Fruit fly (Drosophila melanogaster) whole organism, embryonic: ENCODE measurements around the gene CG16984.

Source experiments
- Abd-B ChIP-seq: fragments of 200-800 bp; sonication (Bioruptor generic); optimal IDR thresholded peaks from 2 replicates; lab custom pipeline; 2018; ENCODE audit warnings: missing biosample characterization, mild to moderate bottlenecking, missing genetic modification characterization, moderate library complexity
- Bgb ChIP-seq: fragments of 200-800 bp; sonication (Bioruptor generic); IDR thresholded peaks from 2 replicates; pipeline ENCODE4 v1.3.6; 2022; ENCODE audit warnings: missing biosample characterization, missing genetic modification characterization; ENCODE audit not compliant: partially characterized antibody
- CG10147 ChIP-seq: fragments of 200-800 bp; sonication (Bioruptor generic); optimal IDR thresholded peaks from 2 replicates; lab custom pipeline; 2019; ENCODE audit warnings: missing biosample characterization, mild to moderate bottlenecking, missing genetic modification characterization, moderate library complexity
- CG1024 ChIP-seq: fragments of 200-800 bp; sonication (Bioruptor generic); IDR thresholded peaks from 2 replicates; pipeline ENCODE4 v1.3.6; 2022; ENCODE audit warnings: missing biosample characterization, missing genetic modification characterization
- CG10267 ChIP-seq: fragments of 200-800 bp; sonication (Bioruptor generic); optimal IDR thresholded peaks from 2 replicates; lab custom pipeline; 2018; ENCODE audit warnings: missing biosample characterization, mild to moderate bottlenecking, missing genetic modification characterization, moderate library complexity
- CG11398 ChIP-seq: fragments of 200-800 bp; sonication (Bioruptor generic); optimal IDR thresholded peaks from 2 replicates; lab custom pipeline; 2016; ENCODE audit warnings: missing biosample characterization, missing genetic modification characterization
- CG11456 ChIP-seq: fragments of 200-800 bp; sonication (Bioruptor generic); IDR thresholded peaks from 3 replicates; pipeline ENCODE4 v1.3.6; 2022; ENCODE audit warnings: missing biosample characterization, missing genetic modification characterization
- CG11723 ChIP-seq: fragments of 200-800 bp; sonication (Bioruptor generic); optimal IDR thresholded peaks from 2 replicates; lab custom pipeline; 2017; ENCODE audit warnings: missing biosample characterization, mild to moderate bottlenecking, missing genetic modification characterization
- CG12391 ChIP-seq: fragments of 200-800 bp; sonication (Bioruptor generic); optimal IDR thresholded peaks from 3 replicates; lab custom pipeline; 2018; ENCODE audit warnings: missing biosample characterization, mild to moderate bottlenecking, missing genetic modification characterization, moderate library complexity
- CG14710 ChIP-seq: fragments of 200-800 bp; sonication (Bioruptor generic); optimal IDR thresholded peaks from 3 replicates; lab custom pipeline; 2019; ENCODE audit warnings: missing biosample characterization, mild to moderate bottlenecking, missing genetic modification characterization, moderate library complexity
- CG14860 ChIP-seq: fragments of 200-800 bp; sonication (Bioruptor generic); IDR thresholded peaks from 3 replicates; pipeline ENCODE4 v1.3.6; 2022; ENCODE audit warnings: missing biosample characterization, missing genetic modification characterization; ENCODE audit not compliant: partially characterized antibody
- CG15073 ChIP-seq: fragments of 200-800 bp; sonication (Bioruptor generic); optimal IDR thresholded peaks from 2 replicates; lab custom pipeline; 2016; ENCODE audit warnings: missing biosample characterization, missing genetic modification characterization
- CG1529 ChIP-seq: fragments of 200-800 bp; sonication (Bioruptor generic); optimal IDR thresholded peaks from 3 replicates; lab custom pipeline; 2018; ENCODE audit warnings: missing biosample characterization, missing genetic modification characterization
- CG15514 ChIP-seq: fragments of 200-800 bp; sonication (Bioruptor generic); optimal IDR thresholded peaks from 3 replicates; lab custom pipeline; 2017; ENCODE audit warnings: missing biosample characterization, missing genetic modification characterization, mild to moderate bottlenecking, moderate library complexity, missing genetic modification reagents
- CG31441 ChIP-seq: fragments of 200-800 bp; sonication (Bioruptor generic); IDR thresholded peaks from 2 replicates; pipeline ENCODE4 v1.3.6; 2022; ENCODE audit warnings: missing biosample characterization, missing genetic modification characterization
- CG3163 ChIP-seq: fragments of 200-800 bp; sonication (Bioruptor generic); optimal IDR thresholded peaks from 3 replicates; lab custom pipeline; 2016; ENCODE audit warnings: missing biosample characterization, missing genetic modification characterization
- CG33557 ChIP-seq: fragments of 200-800 bp; sonication (Bioruptor generic); optimal IDR thresholded peaks from 2 replicates; lab custom pipeline; 2019; ENCODE audit warnings: missing biosample characterization, mild to moderate bottlenecking, missing genetic modification characterization, moderate library complexity
- CG4820 ChIP-seq: fragments of 200-800 bp; sonication (Bioruptor generic); optimal IDR thresholded peaks from 3 replicates; lab custom pipeline; 2016; ENCODE audit warnings: missing biosample characterization, missing genetic modification characterization
- CG6175 ChIP-seq: fragments of 200-800 bp; sonication (Bioruptor generic); IDR thresholded peaks from 3 replicates; pipeline ENCODE4 v1.3.6; 2022; ENCODE audit warnings: missing biosample characterization, missing genetic modification characterization
- CG6765 ChIP-seq: fragments of 200-800 bp; sonication (Bioruptor generic); optimal IDR thresholded peaks from 3 replicates; lab custom pipeline; 2017; ENCODE audit warnings: missing biosample characterization, mild to moderate bottlenecking, missing genetic modification characterization
- CG7963 ChIP-seq: fragments of 200-800 bp; sonication (Bioruptor generic); IDR thresholded peaks from 3 replicates; pipeline ENCODE4 v1.3.6; 2022; ENCODE audit warnings: missing biosample characterization, missing genetic modification characterization; ENCODE audit not compliant: partially characterized antibody
- Camta ChIP-seq: fragments of 200-800 bp; sonication (Bioruptor generic); optimal IDR thresholded peaks from 2 replicates; lab custom pipeline; 2016; ENCODE audit warnings: missing biosample characterization, missing genetic modification characterization
- Dip2 ChIP-seq: fragments of 200-800 bp; sonication (Bioruptor generic); IDR thresholded peaks from 2 replicates; pipeline ENCODE4 v1.3.6; 2022; ENCODE audit warnings: missing biosample characterization, missing genetic modification characterization
- Dip3 ChIP-seq: fragments of 200-800 bp; sonication (Bioruptor generic); optimal IDR thresholded peaks from 3 replicates; lab custom pipeline; 2016; ENCODE audit warnings: missing biosample characterization, missing genetic modification characterization
- E2f2 ChIP-seq: fragments of 200-800 bp; sonication (Bioruptor generic); IDR thresholded peaks from 2 replicates; pipeline ENCODE4 v1.3.6; 2022; ENCODE audit warnings: missing biosample characterization, missing genetic modification characterization
- Eip74EF ChIP-seq, 2 experiments: fragments of 200-800 bp in 1 of 2; fragments of >200 bp in 1 of 2; sonication (Bioruptor generic) in 1 of 2; optimal IDR thresholded peaks; 2 replicates each; lab custom pipeline; 2017 to 2019; ENCODE audit warnings: missing biosample characterization in 2 of 2, missing genetic modification characterization in 2 of 2, mild to moderate bottlenecking in 1 of 2, moderate library complexity in 1 of 2
- Gsc ChIP-seq: fragments of 200-800 bp; sonication (Bioruptor generic); IDR thresholded peaks from 2 replicates; pipeline ENCODE4 v1.3.6; 2022; ENCODE audit warnings: missing biosample characterization, missing genetic modification characterization
- Hr3 ChIP-seq: fragments of 200-800 bp; sonication (Bioruptor generic); optimal IDR thresholded peaks from 3 replicates; lab custom pipeline; 2016; ENCODE audit warnings: missing biosample characterization, missing genetic modification characterization
- Kr ChIP-seq: fragments of 200-800 bp; sonication (Bioruptor generic); optimal IDR thresholded peaks from 2 replicates; lab custom pipeline; 2017; ENCODE audit warnings: missing biosample characterization, mild to moderate bottlenecking, missing genetic modification characterization
- Max ChIP-seq: fragments of 200-800 bp; sonication (Bioruptor generic); optimal IDR thresholded peaks from 2 replicates; lab custom pipeline; 2016; ENCODE audit warnings: missing biosample characterization, mild to moderate bottlenecking, missing genetic modification characterization
- Meics ChIP-seq: fragments of 200-800 bp; sonication (Bioruptor generic); optimal IDR thresholded peaks from 2 replicates; lab custom pipeline; 2017; ENCODE audit warnings: missing biosample characterization, mild to moderate bottlenecking, missing genetic modification characterization
- Oli ChIP-seq: fragments of 200-800 bp; sonication (Bioruptor generic); optimal IDR thresholded peaks from 2 replicates; lab custom pipeline; 2018; ENCODE audit warnings: missing biosample characterization, mild to moderate bottlenecking, missing genetic modification characterization, moderate library complexity
- Side ChIP-seq: fragments of 200-800 bp; sonication (Bioruptor generic); optimal IDR thresholded peaks from 2 replicates; lab custom pipeline; 2016; ENCODE audit warnings: missing biosample characterization, missing genetic modification characterization
- Spps ChIP-seq: fragments of 200-800 bp; sonication (Bioruptor generic); optimal IDR thresholded peaks from 2 replicates; lab custom pipeline; 2018; ENCODE audit warnings: missing biosample characterization, mild to moderate bottlenecking, missing genetic modification characterization
- Trl ChIP-seq, 3 experiments: fragments of >200 bp in 2 of 3; fragments of 200-800 bp in 1 of 3; sonication (Bioruptor generic) in 1 of 3; optimal IDR thresholded peaks; 2 replicates in 1 of 3; 3 replicates in 2 of 3; lab custom pipeline; 2016 to 2017; ENCODE audit warnings: missing biosample characterization in 1 of 3, missing genetic modification characterization in 1 of 3
- ab ChIP-seq: fragments of 200-800 bp; sonication (Bioruptor generic); optimal IDR thresholded peaks from 2 replicates; lab custom pipeline; 2016; ENCODE audit warnings: missing biosample characterization, missing genetic modification characterization
- ato ChIP-seq: fragments of 200-800 bp; sonication (Bioruptor generic); IDR thresholded peaks from 2 replicates; pipeline ENCODE4 v1.3.6; 2022; ENCODE audit warnings: missing biosample characterization, missing genetic modification characterization; ENCODE audit not compliant: partially characterized antibody
- caup ChIP-seq: fragments of 200-800 bp; sonication (Bioruptor generic); optimal IDR thresholded peaks from 3 replicates; lab custom pipeline; 2017; ENCODE audit warnings: missing biosample characterization, mild to moderate bottlenecking, missing genetic modification characterization, moderate library complexity; ENCODE audit not compliant: severe bottlenecking
- croc ChIP-seq: fragments of 200-800 bp; sonication (Bioruptor generic); conservative IDR thresholded peaks from 3 replicates; pipeline ENCODE4 v1.3.6; 2022; ENCODE audit warnings: missing biosample characterization, missing genetic modification characterization
- esg ChIP-seq: fragments of 200-800 bp; sonication (Bioruptor generic); conservative IDR thresholded peaks from 2 replicates; pipeline ENCODE4 v1.3.6; 2022; ENCODE audit warnings: missing biosample characterization, missing genetic modification characterization
- exex ChIP-seq: fragments of 200-800 bp; sonication (Bioruptor generic); optimal IDR thresholded peaks from 4 replicates; lab custom pipeline; 2018; ENCODE audit warnings: missing biosample characterization, mild to moderate bottlenecking, missing genetic modification characterization, moderate library complexity
- fd64A ChIP-seq: fragments of 200-800 bp; sonication (Bioruptor generic); optimal IDR thresholded peaks from 3 replicates; lab custom pipeline; 2018; ENCODE audit warnings: missing biosample characterization, mild to moderate bottlenecking, missing genetic modification characterization
- gcm ChIP-seq: fragments of 200-800 bp; sonication (Bioruptor generic); optimal IDR thresholded peaks from 2 replicates; lab custom pipeline; 2019; ENCODE audit warnings: missing biosample characterization, mild to moderate bottlenecking, missing genetic modification characterization, moderate library complexity
- lbe ChIP-seq: fragments of 200-800 bp; sonication (Bioruptor generic); optimal IDR thresholded peaks from 2 replicates; lab custom pipeline; 2016; ENCODE audit warnings: missing biosample characterization, mild to moderate bottlenecking, missing genetic modification characterization
- maf-S ChIP-seq: fragments of 200-800 bp; sonication (Bioruptor generic); optimal IDR thresholded peaks from 2 replicates; lab custom pipeline; 2016; ENCODE audit warnings: missing biosample characterization, missing genetic modification characterization
- nerfin-1 ChIP-seq: fragments of 200-800 bp; sonication (Bioruptor generic); optimal IDR thresholded peaks from 3 replicates; lab custom pipeline; 2019; ENCODE audit warnings: missing biosample characterization, mild to moderate bottlenecking, missing genetic modification characterization, moderate library complexity
- nmo ChIP-seq: fragments of 200-800 bp; sonication (Bioruptor generic); optimal IDR thresholded peaks from 2 replicates; lab custom pipeline; 2018; ENCODE audit warnings: missing biosample characterization, mild to moderate bottlenecking, missing genetic modification characterization, moderate library complexity
- peb ChIP-seq: fragments of 200-800 bp; sonication (Bioruptor generic); IDR thresholded peaks from 2 replicates; pipeline ENCODE4 v1.3.6; 2022; ENCODE audit warnings: missing biosample characterization, missing genetic modification characterization
- psq ChIP-seq: fragments of 200-800 bp; sonication (Bioruptor generic); optimal IDR thresholded peaks from 2 replicates; lab custom pipeline; 2017; ENCODE audit warnings: missing biosample characterization, missing genetic modification characterization
- ttk ChIP-seq: fragments of 200-800 bp; sonication (Bioruptor generic); IDR thresholded peaks from 2 replicates; pipeline ENCODE4 v2.1.2; 2022; ENCODE audit warnings: missing biosample characterization, missing genetic modification characterization

CG16984 gene

DNA sequence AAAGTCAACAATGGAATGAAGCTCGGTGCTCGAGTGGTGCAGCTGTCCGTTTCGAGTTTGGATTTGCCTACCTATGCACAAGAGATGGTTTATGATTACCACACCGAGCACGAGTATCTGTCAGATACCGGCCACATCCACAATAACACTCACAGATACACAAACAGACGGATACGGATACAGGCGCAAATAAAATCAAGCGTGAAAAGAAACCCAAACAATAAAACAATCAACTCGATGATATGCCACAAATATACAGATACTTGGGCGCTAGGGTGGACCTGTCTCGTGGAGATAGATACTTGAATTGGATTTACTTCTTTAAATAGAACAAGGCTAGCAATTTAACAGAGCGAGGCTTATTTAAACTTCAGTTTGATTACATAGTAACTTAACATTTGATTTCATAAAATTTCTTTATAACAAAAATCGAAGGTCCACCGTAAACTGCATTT is 25.3 kb upstream of the CG16984 start (continued):
- TF ChIP-seq CG12391 = peak; percentile 60
- no peak for TF ChIP-seq CG14860 (GFP tag; lab: Robert Waterston, UW)
- TF ChIP-seq Camta (GFP tag; lab: Kevin White, UChicago) = peak; percentile 16
- TF ChIP-seq CG14710 = peak; percentile 23
- TF ChIP-seq CG10147 (GFP tag; lab: Kevin White, UChicago) = peak; percentile 33
- no peak for TF ChIP-seq caup (GFP tag; lab: Kevin White, UChicago)
- TF ChIP-seq exex (tag; lab: Kevin White, UChicago) = peak; percentile 8
- no peak for TF ChIP-seq Hr3 (GFP tag; lab: Kevin White, UChicago)
- TF ChIP-seq fd64A (GFP tag; lab: Kevin White, UChicago) = peak; percentile 16
- no peak for TF ChIP-seq CG1024
- no peak for TF ChIP-seq Dip2 (GFP tag; lab: Robert Waterston, UW)
- TF ChIP-seq CG33557 (GFP tag; lab: Kevin White, UChicago) = no peak
- no peak for TF ChIP-seq croc
- TF ChIP-seq Max (GFP tag; lab: Kevin White, UChicago) = no peak
- no peak for TF ChIP-seq CG7963 (GFP tag; lab: Robert Waterston, UW)
- TF ChIP-seq E2f2 (GFP tag; lab: Robert Waterston, UW) = peak; percentile 38; the same call in 1 of the 2 replicates
- peak; percentile 71 for TF ChIP-seq lbe
- TF ChIP-seq Gsc (GFP tag; lab: Robert Waterston, UW) = no peak
- no peak for TF ChIP-seq psq (GFP tag; lab: Kevin White, UChicago)
- TF ChIP-seq ato = no peak
- no peak for TF ChIP-seq CG11398 (GFP tag; lab: Kevin White, UChicago)
- TF ChIP-seq esg (GFP tag; lab: Robert Waterston, UW) = 0 out of 2 replicates have a peak, but pooled peaks have one; percentile 22
- peak; percentile 26 for TF ChIP-seq Spps (tag; lab: Kevin White, UChicago)
- TF ChIP-seq Meics (GFP tag; lab: Kevin White, UChicago) = peak; percentile 32
- TF ChIP-seq Abd-B (GFP tag; lab: Kevin White, UChicago) = no peak
- no peak for TF ChIP-seq nerfin-1
- TF ChIP-seq CG6175 = no peak
- no peak for TF ChIP-seq ttk (GFP tag; lab: Robert Waterston, UW)
- peak; percentile 34 for TF ChIP-seq CG10267 (tag; lab: Kevin White, UChicago)
- peak; percentile 61 for TF ChIP-seq Oli (tag; lab: Kevin White, UChicago)
- TF ChIP-seq CG3163 (GFP tag; lab: Kevin White, UChicago) = no peak
- TF ChIP-seq Bgb (GFP tag; lab: Robert Waterston, UW) = no peak
- TF ChIP-seq Kr (GFP tag; lab: Kevin White, UChicago) = no peak
- no peak for TF ChIP-seq Trl (optimal IDR thresholded peaks at IDR 0.05; lab: Kevin White, UChicago)
- peak; percentile 18 for TF ChIP-seq Trl (GFP tag; optimal IDR thresholded peaks at IDR 0.05; lab: Kevin White, UChicago)
- peak; percentile 24 for TF ChIP-seq CG1529 (GFP tag; lab: Kevin White, UChicago)
- TF ChIP-seq CG6765 = no peak
- peak; percentile 6 for TF ChIP-seq nmo
- TF ChIP-seq Side = no peak
- no peak for TF ChIP-seq maf-S
- no peak for TF ChIP-seq CG11456
- TF ChIP-seq peb (GFP tag; lab: Robert Waterston, UW) = no peak
- TF ChIP-seq CG11723 (GFP tag; lab: Kevin White, UChicago) = no peak
- TF ChIP-seq ab (GFP tag; lab: Kevin White, UChicago) = no peak
- TF ChIP-seq Dip3 (GFP tag; lab: Kevin White, UChicago) = no peak
- TF ChIP-seq CG31441 (GFP tag; lab: Robert Waterston, UW) = peak; percentile 70; the same call in 1 of the 2 replicates
- TF ChIP-seq CG15073 = no peak
- TF ChIP-seq Eip74EF (GFP tag; optimal IDR thresholded peaks at IDR 0.05; lab: Kevin White, UChicago) = peak in 1 of 2 experiments; percentile 38
- no peak for TF ChIP-seq CG15514 (GFP tag; lab: Kevin White, UChicago)
- TF ChIP-seq CG4820 (GFP tag; lab: Kevin White, UChicago) = peak; percentile 10
- peak; percentile 55 for TF ChIP-seq gcm (GFP tag; lab: Kevin White, UChicago)
